Fruit fly (Drosophila melanogaster) whole organism: Measurements from ENCODE around the gene Galphaf.

ENCODE experiments used
- CG8478 ChIP-seq: fragments of >200 bp; optimal IDR thresholded peaks from 2 replicates; lab custom pipeline; 2018; ENCODE audit warnings: inconsistent platforms
- Dll ChIP-seq: fragments of >200 bp; optimal IDR thresholded peaks from 2 replicates; lab custom pipeline; 2017
- psq ChIP-seq: fragments of >200 bp; optimal IDR thresholded peaks from 2 replicates; lab custom pipeline; 2017

DNA sequence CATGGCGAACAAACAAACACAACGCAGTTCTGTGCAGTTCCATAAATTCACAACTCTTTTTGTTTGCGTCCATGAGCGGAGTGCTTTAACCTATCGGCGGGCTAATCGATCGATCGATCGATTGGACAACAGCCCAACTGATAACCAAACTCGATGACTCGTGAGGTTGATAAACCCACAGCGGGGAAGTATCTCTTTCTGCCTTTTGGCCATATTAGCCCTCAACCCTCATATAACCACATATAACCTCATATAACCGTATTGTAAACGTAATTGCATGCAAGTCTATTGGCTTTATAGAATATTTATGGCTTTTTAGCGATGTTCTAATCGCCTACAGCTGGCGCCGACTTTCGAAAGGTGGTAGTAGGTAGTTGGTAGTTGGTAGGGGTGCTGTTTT is 14.6 kb upstream of the Galphaf start:
- TF ChIP-seq Dll = no peak
- TF ChIP-seq CG8478 (lab: Kevin White, UChicago) = no peak
- TF ChIP-seq psq (lab: Kevin White, UChicago) = no peak
